Worm (Caenorhabditis elegans): ENCODE results near the gene pafo-1.

DNA sequence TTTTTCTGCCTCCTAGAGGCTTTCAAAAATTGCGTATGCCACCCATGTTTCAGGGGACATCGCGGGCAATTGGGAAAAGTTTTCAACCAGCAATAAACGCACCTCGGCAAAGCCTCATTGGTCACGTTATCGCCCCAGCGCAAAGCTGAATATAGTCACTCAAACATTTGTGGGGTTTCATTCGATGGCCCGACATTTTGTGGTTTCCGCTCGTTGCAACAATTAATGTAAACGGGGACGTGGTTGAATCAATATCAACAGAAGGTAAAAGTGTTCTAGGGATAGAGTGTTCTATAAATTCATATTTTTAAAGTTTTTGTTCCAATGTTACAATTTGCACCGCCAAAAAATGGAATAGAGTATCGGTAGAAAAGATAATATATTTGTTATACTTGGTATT lies 33.2 kb upstream of the pafo-1 start:
- TF ChIP-seq mec-3 (tag; optimal IDR thresholded peaks at IDR 0.05; ENCODE audit: borderline replicate concordance): no peak
- no peak for TF ChIP-seq tbx-2 (tag; optimal IDR thresholded peaks at IDR 0.05)
- TF ChIP-seq ceh-2 (tag; optimal IDR thresholded peaks at IDR 0.05): no peak

Measured in whole organism, late embryonic.